Worm (Caenorhabditis elegans) whole organism, young adult: ENCODE results near the gene popl-1.

ENCODE experiments used
- ekl-4 ChIP-seq: fragments of 200-800 bp; sonication (Bioruptor generic); IDR thresholded peaks from 2 replicates; pipeline ENCODE4 v1.3.6; 2022; ENCODE audit warnings: missing genetic modification reagents, missing genetic modification characterization, missing compliant biosample characterization
- fkh-3 ChIP-seq: sonication (generic microtip); optimal IDR thresholded peaks from 2 replicates; lab custom pipeline; 2016; ENCODE audit warnings: mild to moderate bottlenecking, missing genetic modification characterization, missing compliant biosample characterization
- hlh-12 ChIP-seq: sonication (generic microtip); optimal IDR thresholded peaks from 2 replicates; lab custom pipeline; 2016; ENCODE audit warnings: missing genetic modification characterization, missing compliant biosample characterization
- lin-35 ChIP-seq, 3 experiments: fragments of 150-350 bp in 2 of 3; sonication (generic microtip) in 1 of 3; optimal IDR thresholded peaks; 2 replicates each; lab custom pipeline; 2014 to 2018; ENCODE audit warnings: missing biosample characterization in 3 of 3, missing genetic modification characterization in 3 of 3, missing genetic modification reagents in 3 of 3
- madf-10 ChIP-seq: sonication (generic microtip); optimal IDR thresholded peaks from 2 replicates; lab custom pipeline; 2016; ENCODE audit warnings: mild to moderate bottlenecking, missing genetic modification characterization, missing compliant biosample characterization

- TF ChIP-seq ekl-4 (GFP tag; lab: Robert Waterston, UW) (no peak), lin-35 (GFP tag; optimal IDR thresholded peaks at IDR 0.05; lab: Kevin White, UChicago) (no peak), madf-10 (no peak), hlh-12 (no peak), fkh-3 (tag; lab: Kevin White, UChicago) (no peak)
Observed at ce11 chrIII:6411914-6412313, 18.8 kb downstream of the popl-1 start, which contains the start of gene C05D11.5.
